Worm (Caenorhabditis elegans) whole organism, early embryonic: ENCODE results near the gene flp-18.

Experiments used
- B0310.2 ChIP-seq: sonication (generic microtip); optimal IDR thresholded peaks from 2 replicates; lab custom pipeline; 2016; ENCODE audit warnings: mild to moderate bottlenecking, missing genetic modification characterization, missing compliant biosample characterization
- F13C5.2 ChIP-seq: sonication (generic microtip); optimal IDR thresholded peaks from 2 replicates; lab custom pipeline; 2017; ENCODE audit warnings: mild to moderate bottlenecking, missing genetic modification characterization, inconsistent platforms, missing compliant biosample characterization
- aly-1 ChIP-seq: sonication (generic microtip); optimal IDR thresholded peaks from 2 replicates; lab custom pipeline; 2016; ENCODE audit warnings: missing genetic modification characterization, missing compliant biosample characterization
- ama-1 ChIP-seq: fragments of 150-350 bp; optimal IDR thresholded peaks from 2 replicates; lab custom pipeline; 2014
- ceh-13 ChIP-seq: fragments of 200-800 bp; sonication (Bioruptor generic); optimal IDR thresholded peaks from 2 replicates; lab custom pipeline; 2018; ENCODE audit warnings: mild to moderate bottlenecking, missing genetic modification characterization, missing compliant biosample characterization
- ceh-36 ChIP-seq: sonication (generic microtip); optimal IDR thresholded peaks from 2 replicates; lab custom pipeline; 2016; ENCODE audit warnings: missing genetic modification characterization, inconsistent platforms, missing compliant biosample characterization
- ets-7 ChIP-seq: sonication (generic microtip); optimal IDR thresholded peaks from 2 replicates; lab custom pipeline; 2016; ENCODE audit warnings: missing genotype, missing genetic modification characterization, missing compliant biosample characterization
- flt-1 ChIP-seq: fragments of 200-800 bp; sonication (Bioruptor generic); IDR thresholded peaks from 2 replicates; pipeline ENCODE4 v1.3.6; 2022; ENCODE audit warnings: missing genetic modification characterization, missing compliant biosample characterization
- hmbx-1 ChIP-seq: sonication (generic microtip); optimal IDR thresholded peaks from 2 replicates; lab custom pipeline; 2016; ENCODE audit warnings: mild to moderate bottlenecking, missing genetic modification characterization, missing compliant biosample characterization
- hmg-4 ChIP-seq: fragments of 200-800 bp; sonication (Bioruptor generic); optimal IDR thresholded peaks from 2 replicates; lab custom pipeline; 2018; ENCODE audit warnings: mild to moderate bottlenecking, missing genetic modification characterization, missing compliant biosample characterization
- hnd-1 ChIP-seq: sonication (generic microtip); optimal IDR thresholded peaks from 2 replicates; lab custom pipeline; 2016; ENCODE audit warnings: missing genetic modification characterization, missing compliant biosample characterization
- pes-1 ChIP-seq: fragments of 200-800 bp; sonication (Bioruptor generic); IDR thresholded peaks from 2 replicates; pipeline ENCODE4 v1.3.6; 2022; ENCODE audit warnings: missing genetic modification reagents, missing genetic modification characterization, missing compliant biosample characterization
- scrt-1 ChIP-seq: fragments of 200-800 bp; sonication (Bioruptor generic); IDR thresholded peaks from 2 replicates; pipeline ENCODE4 v1.3.6; 2022; ENCODE audit warnings: missing genetic modification characterization, missing compliant biosample characterization
- sea-1 ChIP-seq: fragments of 200-800 bp; sonication (Bioruptor generic); conservative IDR thresholded peaks from 2 replicates; pipeline ENCODE4 v1.3.6; 2022; ENCODE audit warnings: missing genetic modification characterization, missing compliant biosample characterization
- tbx-11 ChIP-seq: fragments of 200-800 bp; sonication (Bioruptor generic); IDR thresholded peaks from 2 replicates; pipeline ENCODE4 v1.3.6; 2022; ENCODE audit warnings: missing genetic modification characterization, missing compliant biosample characterization
- tbx-37 ChIP-seq: fragments of 200-800 bp; sonication (Bioruptor generic); conservative IDR thresholded peaks from 2 replicates; pipeline ENCODE4 v1.3.6; 2022; ENCODE audit warnings: missing genetic modification reagents, missing genetic modification characterization, missing compliant biosample characterization
- tra-4 ChIP-seq: sonication (generic microtip); optimal IDR thresholded peaks from 2 replicates; lab custom pipeline; 2017; ENCODE audit warnings: missing genetic modification characterization, missing compliant biosample characterization

Gene flp-18

ce11 chrX:3018505-3018996, at the start of gene flp-18:
TSS of gene flp-18 (minus strand) at chrX:3018555.
- no peak for TF ChIP-seq F13C5.2 (tag; lab: Kevin White, UChicago)
- no peak for TF ChIP-seq hmbx-1 (tag; lab: Kevin White, UChicago)

- TF ChIP-seq pes-1 (GFP tag; lab: Robert Waterston, UW) (no peak), aly-1 (no peak), hnd-1 (tag; lab: Kevin White, UChicago) (no peak), scrt-1 (GFP tag; lab: Robert Waterston, UW) (no peak), tra-4 (tag; lab: Kevin White, UChicago) (no peak), F13C5.2 (tag; lab: Kevin White, UChicago) (no peak), B0310.2 (tag; lab: Kevin White, UChicago) (no peak), tbx-11 (GFP tag; lab: Robert Waterston, UW) (no peak), hmg-4 (GFP tag; lab: Kevin White, UChicago) (no peak), tbx-37 (GFP tag; lab: Robert Waterston, UW) (no peak), flt-1 (GFP tag; lab: Robert Waterston, UW) (no peak), sea-1 (GFP tag; lab: Robert Waterston, UW) (no peak), ets-7 (tag; lab: Kevin White, UChicago) (no peak), ama-1 (lab: Kevin White, UChicago) (no peak), ceh-13 (GFP tag; lab: Kevin White, UChicago) (no peak), hmbx-1 (tag; lab: Kevin White, UChicago) (no peak), ceh-36 (tag; lab: Kevin White, UChicago) (no peak)
Measured at ce11 chrX:3067052-3067451, 48.7 kb upstream of the flp-18 start.

ce11 chrX:3063274-3063673, 44.9 kb upstream of the flp-18 start, which contains the start of gene ceh-30:
TSS of gene ceh-30 (plus strand) at chrX:3063574.
- no peak for TF ChIP-seq hnd-1 (tag; lab: Kevin White, UChicago)
- TF ChIP-seq ceh-36 (tag; lab: Kevin White, UChicago), result no peak
- TF ChIP-seq hmbx-1 (tag; lab: Kevin White, UChicago), result no peak
- no peak for TF ChIP-seq sea-1 (GFP tag; lab: Robert Waterston, UW)
- TF ChIP-seq ets-7 (tag; lab: Kevin White, UChicago), result no peak
- TF ChIP-seq hmg-4 (GFP tag; lab: Kevin White, UChicago), result no peak
- no peak for TF ChIP-seq B0310.2 (tag; lab: Kevin White, UChicago)
- no peak for TF ChIP-seq pes-1 (GFP tag; lab: Robert Waterston, UW)
- no peak for TF ChIP-seq tra-4 (tag; lab: Kevin White, UChicago)

- no peak for TF ChIP-seq hmbx-1 (tag; lab: Kevin White, UChicago)
- TF ChIP-seq hmg-4 (GFP tag; lab: Kevin White, UChicago), result no peak
- TF ChIP-seq flt-1 (GFP tag; lab: Robert Waterston, UW), result no peak
- TF ChIP-seq tra-4 (tag; lab: Kevin White, UChicago), result no peak
- no peak for TF ChIP-seq pes-1 (GFP tag; lab: Robert Waterston, UW)
- TF ChIP-seq sea-1 (GFP tag; lab: Robert Waterston, UW), result no peak
Measured at ce11 chrX:3061698-3062097, 43.3 kb upstream of the flp-18 start.

ce11 chrX:3059299-3059698, 40.9 kb upstream of the flp-18 start, which contains the start of gene rsef-1:
TSS of gene rsef-1 (minus strand) at chrX:3059399.
- no peak for TF ChIP-seq tra-4 (tag; lab: Kevin White, UChicago)

DNA sequence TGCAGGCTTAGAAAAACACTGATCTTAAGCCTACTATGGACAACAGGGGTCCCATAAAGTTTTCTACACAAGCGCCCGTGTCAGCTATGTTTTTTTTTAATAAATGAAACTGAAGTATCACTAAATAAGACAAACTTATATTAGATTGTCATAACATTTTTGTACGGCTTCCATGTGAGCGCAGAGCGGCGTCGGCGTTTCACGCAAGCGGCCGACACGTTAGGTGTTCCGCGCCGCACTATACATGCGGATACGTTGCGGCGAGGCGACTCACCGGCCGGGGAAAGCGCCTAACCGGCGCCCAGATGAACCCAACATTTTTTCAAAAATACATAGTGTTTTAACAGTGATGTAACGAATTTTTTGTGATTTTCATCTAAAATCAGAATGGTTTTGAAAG, 39.3 kb upstream of the flp-18 start:
- TF ChIP-seq flt-1 (GFP tag; lab: Robert Waterston, UW), result no peak
- no peak for TF ChIP-seq hnd-1 (tag; lab: Kevin White, UChicago)
- no peak for TF ChIP-seq ceh-36 (tag; lab: Kevin White, UChicago)
- no peak for TF ChIP-seq hmg-4 (GFP tag; lab: Kevin White, UChicago)
- no peak for TF ChIP-seq F13C5.2 (tag; lab: Kevin White, UChicago)
- TF ChIP-seq scrt-1 (GFP tag; lab: Robert Waterston, UW), result no peak
- no peak for TF ChIP-seq B0310.2 (tag; lab: Kevin White, UChicago)

DNA sequence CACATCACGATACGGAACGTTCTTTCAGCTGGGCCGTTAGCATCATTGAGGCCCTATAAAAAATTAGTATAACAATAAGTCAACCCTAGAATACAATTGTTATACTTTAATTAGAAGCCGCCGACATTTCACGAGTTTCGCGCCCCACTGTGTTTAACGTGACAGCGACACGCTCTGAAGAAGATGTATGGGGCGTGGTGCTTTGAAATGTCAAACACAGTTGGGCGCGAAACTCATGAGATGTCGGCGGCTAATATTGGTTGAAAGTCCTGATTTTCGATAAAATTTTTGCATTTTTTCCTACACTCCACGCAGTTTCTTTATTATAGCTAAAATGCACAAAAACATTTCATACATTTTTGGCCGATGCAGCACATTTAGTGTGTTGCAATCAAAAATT, 37.7 kb upstream of the flp-18 start:
- no peak for TF ChIP-seq flt-1 (GFP tag; lab: Robert Waterston, UW)
- TF ChIP-seq B0310.2 (tag; lab: Kevin White, UChicago), result no peak
- TF ChIP-seq ceh-36 (tag; lab: Kevin White, UChicago), result no peak
- TF ChIP-seq tbx-11 (GFP tag; lab: Robert Waterston, UW), result no peak
- no peak for TF ChIP-seq hnd-1 (tag; lab: Kevin White, UChicago)
- no peak for TF ChIP-seq hmbx-1 (tag; lab: Kevin White, UChicago)
- no peak for TF ChIP-seq ama-1 (lab: Kevin White, UChicago)
- TF ChIP-seq F13C5.2 (tag; lab: Kevin White, UChicago), result no peak
- no peak for TF ChIP-seq scrt-1 (GFP tag; lab: Robert Waterston, UW)
- no peak for TF ChIP-seq tra-4 (tag; lab: Kevin White, UChicago)
- no peak for TF ChIP-seq tbx-37 (GFP tag; lab: Robert Waterston, UW)

DNA sequence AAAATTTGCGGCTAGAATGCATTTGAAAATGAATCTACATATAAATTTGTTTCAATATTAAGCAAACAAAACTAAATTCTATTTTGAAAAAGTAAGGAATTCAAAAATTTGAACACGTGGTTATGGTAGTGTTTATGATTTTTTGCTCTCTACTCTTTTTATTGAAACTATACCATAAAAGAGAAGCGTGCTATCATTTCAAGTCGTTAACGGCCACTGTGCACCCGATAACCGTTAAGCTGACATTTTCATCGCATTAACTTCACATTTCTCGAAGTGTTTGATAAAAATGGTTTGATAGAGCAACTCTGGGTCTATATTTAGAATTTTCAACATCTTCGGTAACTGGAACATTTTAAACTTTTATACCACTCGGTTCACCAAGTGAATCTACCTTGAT, 36.4 kb upstream of the flp-18 start, which contains the start of gene twk-26:
Gene twk-26 (minus strand): TSS at position 23 of the 400 bp plus-strand sequence.
- TF ChIP-seq hmbx-1 (tag; lab: Kevin White, UChicago), result no peak
- TF ChIP-seq ceh-13 (GFP tag; lab: Kevin White, UChicago), result no peak
- TF ChIP-seq ama-1 (lab: Kevin White, UChicago), result no peak
- TF ChIP-seq aly-1, result no peak
- no peak for TF ChIP-seq tra-4 (tag; lab: Kevin White, UChicago)
